Fruit fly (Drosophila melanogaster) whole organism, prepupa: ENCODE measurements around the gene CG15529.
A peak's percentile ranks its signal among the peaks of the same experiment; 100 is the strongest.

Source experiments
- Blimp-1 ChIP-seq: fragments of 200-800 bp; sonication (Bioruptor generic); optimal IDR thresholded peaks from 3 replicates; lab custom pipeline; 2017; ENCODE audit warnings: missing biosample characterization, missing genetic modification characterization, mild to moderate bottlenecking, moderate library complexity, missing genetic modification reagents
- CG10669 ChIP-seq: fragments of 200-800 bp; sonication (Bioruptor generic); optimal IDR thresholded peaks from 3 replicates; lab custom pipeline; 2018; ENCODE audit warnings: missing biosample characterization, mild to moderate bottlenecking, missing genetic modification characterization, moderate library complexity
- CG11902 ChIP-seq: fragments of 200-800 bp; sonication (Bioruptor generic); optimal IDR thresholded peaks from 3 replicates; lab custom pipeline; 2016; ENCODE audit warnings: missing biosample characterization, missing genetic modification characterization
- CG15336 ChIP-seq: fragments of 200-800 bp; sonication (Bioruptor generic); IDR thresholded peaks from 2 replicates; pipeline ENCODE4 v1.3.6; 2022; ENCODE audit warnings: missing biosample characterization, missing genetic modification characterization
- CG1621 ChIP-seq: fragments of 200-800 bp; sonication (Bioruptor generic); optimal IDR thresholded peaks from 3 replicates; lab custom pipeline; 2018; ENCODE audit warnings: missing biosample characterization, mild to moderate bottlenecking, missing genetic modification characterization
- CG16779 ChIP-seq: fragments of 200-800 bp; sonication (Bioruptor generic); optimal IDR thresholded peaks from 3 replicates; lab custom pipeline; 2017; ENCODE audit warnings: missing biosample characterization, mild to moderate bottlenecking, missing genetic modification characterization
- CG3032 ChIP-seq: fragments of 200-800 bp; optimal IDR thresholded peaks from 2 replicates; lab custom pipeline; 2019; ENCODE audit warnings: missing biosample characterization, mild to moderate bottlenecking, missing genetic modification characterization, moderate library complexity
- CG32006 ChIP-seq: fragments of 200-800 bp; sonication (Bioruptor generic); optimal IDR thresholded peaks from 3 replicates; lab custom pipeline; 2017; ENCODE audit warnings: missing biosample characterization, mild to moderate bottlenecking, missing genetic modification characterization
- CG34406 ChIP-seq: fragments of 200-800 bp; sonication (Bioruptor generic); optimal IDR thresholded peaks from 3 replicates; lab custom pipeline; 2016; ENCODE audit warnings: missing biosample characterization, missing genetic modification characterization
- CG3919 ChIP-seq: fragments of 200-800 bp; sonication (Bioruptor generic); optimal IDR thresholded peaks from 3 replicates; lab custom pipeline; 2016; ENCODE audit warnings: missing biosample characterization, missing genetic modification characterization
- CG6163 ChIP-seq: fragments of 200-800 bp; sonication (Bioruptor generic); IDR thresholded peaks from 3 replicates; pipeline ENCODE4 v1.3.6; 2022; ENCODE audit warnings: missing biosample characterization, missing genetic modification characterization
- CG6276 ChIP-seq: fragments of 200-800 bp; sonication (Bioruptor generic); optimal IDR thresholded peaks from 2 replicates; lab custom pipeline; 2017; ENCODE audit warnings: missing biosample characterization, mild to moderate bottlenecking, missing genetic modification characterization
- CG6792 ChIP-seq: fragments of 200-800 bp; sonication (Bioruptor generic); optimal IDR thresholded peaks from 3 replicates; lab custom pipeline; 2016; ENCODE audit warnings: missing biosample characterization, missing genetic modification characterization
- CG6808 ChIP-seq: fragments of 200-800 bp; sonication (Bioruptor generic); optimal IDR thresholded peaks from 3 replicates; lab custom pipeline; 2017; ENCODE audit warnings: missing biosample characterization, missing genetic modification characterization, mild to moderate bottlenecking, moderate library complexity, missing genetic modification reagents
- CG6854 ChIP-seq: fragments of 200-800 bp; sonication (Bioruptor generic); optimal IDR thresholded peaks from 2 replicates; lab custom pipeline; 2017; ENCODE audit warnings: missing biosample characterization, mild to moderate bottlenecking, missing genetic modification characterization
- CG7368 ChIP-seq: fragments of 200-800 bp; sonication (Bioruptor generic); optimal IDR thresholded peaks from 3 replicates; lab custom pipeline; 2016; ENCODE audit warnings: missing biosample characterization, missing genetic modification characterization
- CG8119 ChIP-seq: fragments of 200-800 bp; sonication (Bioruptor generic); IDR thresholded peaks from 3 replicates; pipeline ENCODE4 v1.3.6; 2022; ENCODE audit warnings: missing biosample characterization, missing genetic modification characterization
- CG9139 ChIP-seq: fragments of 200-800 bp; sonication (Bioruptor generic); optimal IDR thresholded peaks from 3 replicates; lab custom pipeline; 2017; ENCODE audit warnings: missing biosample characterization, mild to moderate bottlenecking, missing genetic modification characterization
- Eip78C ChIP-seq: fragments of 200-800 bp; sonication (Bioruptor generic); peaks from one replicate; lab custom pipeline; 2016; ENCODE audit warnings: missing biosample characterization, missing genetic modification characterization
- Ets21C ChIP-seq: fragments of 200-800 bp; sonication (Bioruptor generic); optimal IDR thresholded peaks from 3 replicates; lab custom pipeline; 2016; ENCODE audit warnings: missing biosample characterization, missing genetic modification characterization
- Ets96B ChIP-seq: fragments of 200-800 bp; optimal IDR thresholded peaks from 2 replicates; lab custom pipeline; 2019; ENCODE audit warnings: missing biosample characterization, mild to moderate bottlenecking, missing genetic modification characterization, moderate library complexity
- Gug ChIP-seq: fragments of 200-800 bp; sonication (Bioruptor generic); IDR thresholded peaks from 2 replicates; pipeline ENCODE4 v1.3.6; 2022; ENCODE audit warnings: missing biosample characterization, missing genetic modification characterization
- Hr38 ChIP-seq: sonication (Bioruptor generic); optimal IDR thresholded peaks from 2 replicates; lab custom pipeline; 2016; ENCODE audit warnings: missing biosample characterization, missing genetic modification characterization
- Lpt ChIP-seq: fragments of 200-800 bp; sonication (Bioruptor generic); optimal IDR thresholded peaks from 3 replicates; lab custom pipeline; 2016; ENCODE audit warnings: missing biosample characterization, missing genetic modification characterization
- Met ChIP-seq: fragments of 200-800 bp; sonication (Bioruptor generic); optimal IDR thresholded peaks from 3 replicates; lab custom pipeline; 2016; ENCODE audit warnings: missing biosample characterization, missing genetic modification characterization
- OdsH ChIP-seq: fragments of 200-800 bp; sonication (Bioruptor generic); optimal IDR thresholded peaks from 3 replicates; lab custom pipeline; 2016; ENCODE audit warnings: missing biosample characterization, missing genetic modification characterization
- Sox102F ChIP-seq: fragments of 200-800 bp; sonication (Bioruptor generic); optimal IDR thresholded peaks from 2 replicates; lab custom pipeline; 2016; ENCODE audit warnings: missing biosample characterization, mild to moderate bottlenecking, missing genetic modification characterization
- acj6 ChIP-seq: fragments of 200-800 bp; sonication (Bioruptor generic); optimal IDR thresholded peaks from 3 replicates; lab custom pipeline; 2016; ENCODE audit warnings: missing biosample characterization, missing genetic modification characterization
- cyc ChIP-seq: fragments of 200-800 bp; sonication (Bioruptor generic); optimal IDR thresholded peaks from 3 replicates; lab custom pipeline; 2016; ENCODE audit warnings: missing biosample characterization, missing genetic modification characterization
- dac ChIP-seq: fragments of 200-800 bp; sonication (Bioruptor generic); optimal IDR thresholded peaks from 2 replicates; lab custom pipeline; 2017; ENCODE audit warnings: missing biosample characterization, mild to moderate bottlenecking, missing genetic modification characterization
- dsx ChIP-seq: fragments of 200-800 bp; optimal IDR thresholded peaks from 3 replicates; lab custom pipeline; 2019; ENCODE audit warnings: missing biosample characterization, mild to moderate bottlenecking, missing genetic modification characterization, moderate library complexity; ENCODE audit not compliant: poor library complexity, severe bottlenecking
- esn ChIP-seq: fragments of 200-800 bp; sonication (Bioruptor generic); optimal IDR thresholded peaks from 2 replicates; lab custom pipeline; 2016; ENCODE audit warnings: missing biosample characterization, mild to moderate bottlenecking, missing genetic modification characterization, moderate library complexity
- fd59A ChIP-seq: fragments of 200-800 bp; sonication (Bioruptor generic); optimal IDR thresholded peaks from 2 replicates; lab custom pipeline; 2017; ENCODE audit warnings: missing biosample characterization, mild to moderate bottlenecking, missing genetic modification characterization, missing genetic modification reagents
- fd85E ChIP-seq: fragments of 200-800 bp; sonication (Bioruptor generic); optimal IDR thresholded peaks from 3 replicates; lab custom pipeline; 2016; ENCODE audit warnings: missing biosample characterization, missing genetic modification characterization
- fkh ChIP-seq: fragments of 200-800 bp; sonication (Bioruptor generic); optimal IDR thresholded peaks from 3 replicates; lab custom pipeline; 2017; ENCODE audit warnings: missing biosample characterization, mild to moderate bottlenecking, missing genetic modification characterization, moderate library complexity
- lz ChIP-seq: fragments of 200-800 bp; sonication (Bioruptor generic); optimal IDR thresholded peaks from 3 replicates; lab custom pipeline; 2016; ENCODE audit warnings: missing biosample characterization, missing genetic modification characterization
- net ChIP-seq: fragments of 200-800 bp; sonication (Bioruptor generic); optimal IDR thresholded peaks from 3 replicates; lab custom pipeline; 2016; ENCODE audit warnings: missing biosample characterization, missing genetic modification characterization
- salr ChIP-seq, 2 experiments: fragments of 200-800 bp; sonication (Bioruptor generic); optimal IDR thresholded peaks; 3 replicates each; lab custom pipeline; 2016 to 2018; ENCODE audit warnings: missing biosample characterization in 2 of 2, missing genetic modification characterization in 2 of 2, mild to moderate bottlenecking in 1 of 2
- ss ChIP-seq, 2 experiments: fragments of 200-800 bp; sonication (Bioruptor generic); optimal IDR thresholded peaks; 2 replicates in 1 of 2; 3 replicates in 1 of 2; lab custom pipeline; 2017 to 2018; ENCODE audit warnings: mild to moderate bottlenecking in 2 of 2, missing biosample characterization in 2 of 2, missing genetic modification characterization in 2 of 2, moderate library complexity in 1 of 2
- svp ChIP-seq: fragments of 200-800 bp; sonication (Bioruptor generic); peaks from one replicate; lab custom pipeline; 2016; ENCODE audit warnings: missing biosample characterization, missing genetic modification characterization
- topi ChIP-seq: fragments of 200-800 bp; sonication (Bioruptor generic); optimal IDR thresholded peaks from 3 replicates; lab custom pipeline; 2016; ENCODE audit warnings: missing biosample characterization, missing genetic modification characterization
- vri ChIP-seq: fragments of 200-800 bp; sonication (Bioruptor generic); optimal IDR thresholded peaks from 3 replicates; lab custom pipeline; 2016; ENCODE audit warnings: missing biosample characterization, mild to moderate bottlenecking, missing genetic modification characterization

CG15529 gene

DNA sequence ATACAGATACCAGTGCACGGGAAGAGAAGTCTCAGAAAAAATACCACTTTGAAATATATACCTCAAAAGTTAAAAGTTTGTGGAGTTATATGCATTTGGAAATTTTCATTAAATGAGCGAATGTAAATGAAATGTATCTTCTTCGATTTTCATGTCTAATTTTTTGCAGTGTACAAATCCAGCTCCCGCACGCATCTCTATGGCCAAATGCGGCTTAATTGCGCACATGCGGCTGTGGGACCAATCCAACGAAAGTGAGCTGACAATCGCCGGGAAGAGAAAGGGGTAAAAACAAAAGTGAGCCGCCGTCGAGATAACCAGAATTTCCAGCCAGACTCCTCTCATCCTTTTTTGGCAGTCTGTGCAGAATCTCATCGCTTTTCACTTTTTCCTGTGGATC is 12.3 kb downstream of the CG15529 start (continued):
- TF ChIP-seq esn (GFP tag; lab: Kevin White, UChicago) (peak; percentile 13), CG6808 (no peak), Blimp-1 (peak; percentile 95), Met (GFP tag; lab: Kevin White, UChicago) (peak; percentile 17), Lpt (peak; percentile 80), Ets21C (GFP tag; lab: Kevin White, UChicago) (no peak), CG3919 (GFP tag; lab: Kevin White, UChicago) (peak; percentile 73)

DNA sequence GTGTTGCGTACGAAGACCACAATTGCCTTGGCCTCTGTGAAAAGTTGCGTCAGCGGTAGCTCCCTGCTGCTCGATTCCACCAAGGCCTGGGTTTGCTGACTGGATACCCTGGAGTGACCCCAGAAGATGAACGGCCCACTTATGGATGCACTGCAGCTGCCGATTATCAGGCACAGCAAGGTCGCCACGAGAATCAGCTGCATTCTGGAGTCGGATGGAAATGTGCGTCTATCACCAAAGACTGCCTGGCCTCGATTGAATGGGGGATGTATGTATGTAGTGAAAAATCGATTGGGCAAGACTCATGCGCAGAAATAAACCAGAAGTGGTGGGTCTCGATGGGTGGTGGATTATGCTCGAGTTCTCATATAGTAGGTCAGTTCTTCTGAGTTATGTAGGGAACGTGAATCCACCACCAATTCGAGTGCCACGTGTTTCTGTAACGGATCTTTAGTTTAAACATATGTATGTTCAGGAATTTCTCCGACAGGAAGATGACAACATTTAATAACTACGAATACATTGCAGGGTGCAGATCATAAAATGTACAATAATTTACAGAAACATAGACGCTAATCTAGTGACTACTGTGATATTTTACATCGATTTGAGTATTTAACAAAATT is 14.4 kb downstream of the CG15529 start, which contains the start of gene VhaAC45RP:
VhaAC45RP (minus strand) TSS at position 261 of the 626 bp plus-strand sequence.
- TF ChIP-seq CG6276 (GFP tag; lab: Kevin White, UChicago) = no peak
- no peak for TF ChIP-seq Ets96B (tag; lab: Kevin White, UChicago)
- no peak for TF ChIP-seq salr (GFP tag; optimal IDR thresholded peaks at IDR 0.05; lab: Kevin White, UChicago)
- TF ChIP-seq CG11902 = no peak
- no peak for TF ChIP-seq CG10669 (GFP tag; lab: Kevin White, UChicago)
- TF ChIP-seq OdsH = no peak
- no peak for TF ChIP-seq CG6792 (GFP tag; lab: Kevin White, UChicago)
- TF ChIP-seq CG6808 = no peak
- TF ChIP-seq Ets21C (GFP tag; lab: Kevin White, UChicago) = no peak
- TF ChIP-seq CG9139 (GFP tag; lab: Kevin White, UChicago) = no peak
- TF ChIP-seq fkh (GFP tag; lab: Kevin White, UChicago) = no peak
- TF ChIP-seq CG7368 = no peak
- TF ChIP-seq dsx (GFP tag; lab: Kevin White, UChicago) = no peak
- TF ChIP-seq, all 60 proteins: peak for 0

- TF ChIP-seq CG10669 (GFP tag; lab: Kevin White, UChicago) (peak; percentile 71), CG6854 (GFP tag; lab: Kevin White, UChicago) (peak; percentile 53), svp (GFP tag; lab: Kevin White, UChicago) (peak; percentile 78), CG8119 (GFP tag; lab: Robert Waterston, UW) (peak; percentile 94), CG16779 (peak; percentile 66), cyc (GFP tag; lab: Kevin White, UChicago) (peak; percentile 80), CG9139 (GFP tag; lab: Kevin White, UChicago) (no peak), salr (GFP tag; optimal IDR thresholded peaks at IDR 0.05; lab: Kevin White, UChicago) (peak; percentile 61 to 85), net (GFP tag; lab: Kevin White, UChicago) (peak; percentile 85), Hr38 (no peak), CG6163 (GFP tag; lab: Robert Waterston, UW) (peak; percentile 96), Sox102F (GFP tag; lab: Kevin White, UChicago) (peak; percentile 76), lz (GFP tag; lab: Kevin White, UChicago) (peak; percentile 81), fd85E (GFP tag; lab: Kevin White, UChicago) (no peak), Ets21C (GFP tag; lab: Kevin White, UChicago) (peak; percentile 57), CG15336 (GFP tag; lab: Robert Waterston, UW) (peak; percentile 95), vri (peak; percentile 74), CG32006 (peak; percentile 92), CG1621 (tag; lab: Kevin White, UChicago) (peak; percentile 45), Eip78C (GFP tag; lab: Kevin White, UChicago) (peak; percentile 96), fkh (GFP tag; lab: Kevin White, UChicago) (no peak), CG6792 (GFP tag; lab: Kevin White, UChicago) (peak; percentile 81), CG3032 (tag; lab: Kevin White, UChicago) (peak; percentile 76), Lpt (peak; percentile 90), fd59A (GFP tag; lab: Kevin White, UChicago) (peak; percentile 45), dsx (GFP tag; lab: Kevin White, UChicago) (peak; percentile 65), ss (GFP tag; optimal IDR thresholded peaks at IDR 0.05; lab: Kevin White, UChicago) (peak; percentile 17 to 50), Gug (GFP tag; lab: Robert Waterston, UW) (peak; percentile 83), dac (GFP tag; lab: Kevin White, UChicago) (peak; percentile 84), CG6808 (peak; percentile 21), CG34406 (GFP tag; lab: Kevin White, UChicago) (peak; percentile 80), Blimp-1 (peak; percentile 99), CG3919 (GFP tag; lab: Kevin White, UChicago) (peak; percentile 92), acj6 (peak; percentile 88), topi (GFP tag; lab: Kevin White, UChicago) (peak; percentile 80)
Measured at dm6 chr3R:30170671-30171667, 19.1 kb downstream of the CG15529 start, which contains the start of gene Rsod. Gene Rsod (minus strand): TSS chr3R:30171207.
